Worm (Caenorhabditis elegans): ENCODE data around the gene F21D5.7.

The F21D5.7 gene

DNA sequence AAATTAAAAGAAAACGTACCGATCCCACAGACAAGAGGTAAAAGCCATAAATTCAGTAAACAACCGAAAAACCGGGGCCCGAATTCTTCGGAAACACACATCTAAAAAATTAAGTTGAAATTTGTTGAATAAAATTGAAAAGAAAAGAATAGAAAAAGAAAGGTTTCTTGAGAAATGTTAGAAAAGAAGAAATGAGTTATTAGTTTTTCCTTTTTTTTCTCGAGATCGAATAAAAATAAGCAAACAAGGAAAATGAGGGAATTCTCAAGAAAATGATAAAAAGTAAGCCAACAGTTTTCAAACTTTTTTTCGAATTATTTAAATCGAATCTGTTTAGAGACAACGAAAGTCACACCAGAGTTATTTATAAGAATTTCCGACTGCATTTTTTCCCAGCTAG lies 38.0 kb downstream of the F21D5.7 start, which contains the start of gene H23L24.4:
TSS of gene H23L24.4 (minus strand) at position 101 of the 400 bp plus-strand sequence.
- TF ChIP-seq snpc-4 (tag; optimal IDR thresholded peaks at IDR 0.05) (no peak), C34F6.9 (tag; optimal IDR thresholded peaks at IDR 0.05) (no peak), crh-2 (tag; optimal IDR thresholded peaks at IDR 0.05) (no peak), F13H6.1 (tag; optimal IDR thresholded peaks at IDR 0.05) (no peak), ztf-1 (GFP tag; conservative IDR thresholded peaks at IDR 0.05) (no peak)

DNA sequence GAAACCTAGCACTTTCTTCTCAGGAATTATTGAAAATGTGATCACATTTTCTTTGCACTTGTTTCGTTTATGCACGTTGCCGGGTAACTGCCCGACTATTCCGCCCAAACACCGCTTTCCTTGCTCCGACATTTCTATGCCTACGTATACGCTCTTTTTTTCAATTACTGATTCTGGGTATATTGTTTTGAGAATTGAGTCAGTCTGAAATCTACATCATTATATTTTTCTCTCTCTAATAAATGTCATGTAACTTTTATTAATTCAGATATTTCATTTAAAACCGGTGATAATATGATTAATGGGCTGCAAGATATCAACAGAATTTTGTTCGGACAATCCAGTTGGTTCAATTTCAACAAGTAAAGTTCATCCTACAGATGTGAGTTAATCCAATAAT lies 46.1 kb downstream of the F21D5.7 start, which contains the start of gene ttll-11:
TSS of gene ttll-11 (plus strand) at position 301 of the 400 bp plus-strand sequence.
- TF ChIP-seq nhr-12 (tag; optimal IDR thresholded peaks at IDR 0.05) (no peak), lin-11 (tag; optimal IDR thresholded peaks at IDR 0.05) (peak; percentile 1)

All from whole organism, L2 larva.